Fruit fly (Drosophila melanogaster) whole organism: ENCODE data around the gene CG13056.

Experiments
- CG8478 ChIP-seq: fragments of >200 bp; optimal IDR thresholded peaks from 2 replicates; lab custom pipeline; 2018; ENCODE audit warnings: inconsistent platforms
- Dll ChIP-seq: fragments of >200 bp; optimal IDR thresholded peaks from 2 replicates; lab custom pipeline; 2017
- EcR ChIP-seq, 2 experiments: fragments of >200 bp; optimal IDR thresholded peaks; 2 replicates each; lab custom pipeline; 2017; ENCODE audit warnings: missing biosample characterization in 2 of 2, missing genetic modification characterization in 2 of 2, missing genetic modification reagents in 2 of 2
- pan ChIP-seq: fragments of >200 bp; optimal IDR thresholded peaks from 2 replicates; lab custom pipeline; 2017
- psq ChIP-seq: fragments of >200 bp; optimal IDR thresholded peaks from 2 replicates; lab custom pipeline; 2017

DNA sequence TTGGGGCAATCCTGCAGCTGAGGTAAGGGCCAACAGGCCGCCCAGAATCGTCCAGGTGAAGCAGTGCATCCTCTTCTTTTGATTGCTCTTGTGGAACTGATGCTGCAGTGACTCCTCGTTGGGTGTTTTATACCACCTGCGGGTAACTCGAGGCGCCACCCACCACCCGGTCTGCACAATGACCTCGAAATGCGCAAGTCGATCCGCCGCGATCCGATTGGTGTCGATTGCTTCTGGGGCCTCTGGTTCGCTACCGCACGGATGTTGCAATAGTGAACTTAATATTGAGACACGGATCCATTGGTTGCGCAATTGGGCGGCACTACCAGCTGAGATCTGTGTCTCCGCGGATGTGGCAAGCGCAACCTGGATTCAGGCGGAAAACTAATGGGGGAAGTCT lies 34.1 kb downstream of the CG13056 start, which contains the start of gene Cpr72Ec:
- TF ChIP-seq psq (no peak), Dll (lab: Kevin White, UChicago) (no peak), CG8478 (lab: Kevin White, UChicago) (no peak), pan (lab: Kevin White, UChicago) (no peak), EcR (GFP tag; optimal IDR thresholded peaks at IDR 0.05; lab: Kevin White, UChicago) (no peak)
